Fruit fly (Drosophila melanogaster) whole organism: Measurements from ENCODE around the gene CG44362.

ENCODE experiments used
- CG8478 ChIP-seq: fragments of >200 bp; optimal IDR thresholded peaks from 2 replicates; lab custom pipeline; 2018; ENCODE audit warnings: inconsistent platforms
- Dll ChIP-seq: fragments of >200 bp; optimal IDR thresholded peaks from 2 replicates; lab custom pipeline; 2017
- EcR ChIP-seq, 2 experiments: fragments of >200 bp; optimal IDR thresholded peaks; 2 replicates each; lab custom pipeline; 2017; ENCODE audit warnings: missing biosample characterization in 2 of 2, missing genetic modification characterization in 2 of 2, missing genetic modification reagents in 2 of 2
- pan ChIP-seq: fragments of >200 bp; optimal IDR thresholded peaks from 2 replicates; lab custom pipeline; 2017
- psq ChIP-seq: fragments of >200 bp; optimal IDR thresholded peaks from 2 replicates; lab custom pipeline; 2017
- usp ChIP-seq: fragments of >200 bp; optimal IDR thresholded peaks from 2 replicates; lab custom pipeline; 2017; ENCODE audit warnings: missing biosample characterization, missing genetic modification characterization, mixed read lengths

Gene CG44362

dm6 chr3L:11359596-11359995 lies 37.7 kb upstream of the CG44362 start:
- no peak for TF ChIP-seq EcR (GFP tag; optimal IDR thresholded peaks at IDR 0.05; lab: Kevin White, UChicago)
- no peak for TF ChIP-seq CG8478 (lab: Kevin White, UChicago)
- TF ChIP-seq pan (lab: Kevin White, UChicago) = no peak
- no peak for TF ChIP-seq usp

dm6 chr3L:11364327-11364726 lies 33.0 kb upstream of the CG44362 start:
- no peak for TF ChIP-seq EcR (GFP tag; optimal IDR thresholded peaks at IDR 0.05; lab: Kevin White, UChicago)
- no peak for TF ChIP-seq CG8478 (lab: Kevin White, UChicago)
- no peak for TF ChIP-seq Dll (lab: Kevin White, UChicago)
- no peak for TF ChIP-seq psq (lab: Kevin White, UChicago)
- TF ChIP-seq pan (lab: Kevin White, UChicago) = no peak
- TF ChIP-seq usp = no peak

dm6 chr3L:11364835-11365431 lies 32.4 kb upstream of the CG44362 start, which contains the start of gene CG6163:
CG6163 (minus strand) TSS chr3L:11364885.
- TF ChIP-seq pan (lab: Kevin White, UChicago) (no peak), Dll (lab: Kevin White, UChicago) (no peak), psq (lab: Kevin White, UChicago) (peak; percentile 46)

- TF ChIP-seq psq (lab: Kevin White, UChicago) (no peak), pan (lab: Kevin White, UChicago) (no peak), EcR (GFP tag; optimal IDR thresholded peaks at IDR 0.05; lab: Kevin White, UChicago) (peak in 1 of 2 experiments; percentile 59), Dll (lab: Kevin White, UChicago) (peak; percentile 60), usp (no peak), CG8478 (lab: Kevin White, UChicago) (no peak)
Measured at dm6 chr3L:11365432-11366318, 31.7 kb upstream of the CG44362 start.

- TF ChIP-seq pan (lab: Kevin White, UChicago) (no peak), EcR (GFP tag; optimal IDR thresholded peaks at IDR 0.05; lab: Kevin White, UChicago) (peak in 1 of 2 experiments; percentile 85)
Measured at dm6 chr3L:11366422-11366821, 30.9 kb upstream of the CG44362 start.

- TF ChIP-seq usp (no peak), pan (lab: Kevin White, UChicago) (no peak)
Measured at dm6 chr3L:11367797-11368196, 29.5 kb upstream of the CG44362 start.

- TF ChIP-seq Dll (lab: Kevin White, UChicago) = no peak
- TF ChIP-seq psq (lab: Kevin White, UChicago) = no peak
- TF ChIP-seq EcR (GFP tag; optimal IDR thresholded peaks at IDR 0.05; lab: Kevin White, UChicago) = no peak
- TF ChIP-seq pan (lab: Kevin White, UChicago) = no peak
- no peak for TF ChIP-seq usp
- TF ChIP-seq CG8478 (lab: Kevin White, UChicago) = no peak
Measured at dm6 chr3L:11368319-11369299, 28.7 kb upstream of the CG44362 start.

dm6 chr3L:11369778-11370684 lies 27.3 kb upstream of the CG44362 start:
- TF ChIP-seq EcR (GFP tag; optimal IDR thresholded peaks at IDR 0.05; lab: Kevin White, UChicago) (no peak), Dll (lab: Kevin White, UChicago) (no peak), psq (lab: Kevin White, UChicago) (no peak), pan (lab: Kevin White, UChicago) (no peak), CG8478 (lab: Kevin White, UChicago) (no peak), usp (no peak)

- TF ChIP-seq EcR (GFP tag; optimal IDR thresholded peaks at IDR 0.05; lab: Kevin White, UChicago) (no peak), pan (lab: Kevin White, UChicago) (no peak), Dll (lab: Kevin White, UChicago) (no peak), CG8478 (lab: Kevin White, UChicago) (no peak), usp (no peak), psq (lab: Kevin White, UChicago) (no peak)
Measured at dm6 chr3L:11371342-11371741, 26.0 kb upstream of the CG44362 start.

- TF ChIP-seq psq (lab: Kevin White, UChicago) = no peak
- no peak for TF ChIP-seq Dll (lab: Kevin White, UChicago)
- TF ChIP-seq EcR (GFP tag; optimal IDR thresholded peaks at IDR 0.05; lab: Kevin White, UChicago) = no peak
- TF ChIP-seq usp = no peak
- TF ChIP-seq CG8478 (lab: Kevin White, UChicago) = no peak
Measured at dm6 chr3L:11372449-11372848, 24.9 kb upstream of the CG44362 start.
